Fruit fly (Drosophila melanogaster): ENCODE measurements around the gene RPA2.

DNA sequence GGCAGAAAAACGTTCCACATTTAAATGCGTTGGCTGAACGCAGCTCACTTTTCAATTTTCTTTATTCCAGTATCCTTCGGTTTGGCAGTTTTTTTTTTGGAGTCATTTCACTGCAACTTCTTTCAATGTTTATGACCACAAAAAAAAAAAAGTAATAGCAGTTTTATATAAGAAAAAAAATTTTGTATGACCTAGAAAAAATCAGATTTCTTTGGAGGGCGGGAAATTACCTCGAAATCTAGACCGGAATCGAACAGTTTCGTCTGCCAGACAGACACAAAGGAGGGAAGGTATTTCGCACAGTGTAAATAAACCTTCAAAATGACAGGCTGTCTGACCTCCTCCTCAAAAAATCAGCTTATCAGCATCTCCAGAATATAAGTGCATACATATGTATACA, 45.5 kb downstream of the RPA2 start:
- TF ChIP-seq CG8478 (optimal IDR thresholded peaks at IDR 0.05) (no peak), CTCF (optimal IDR thresholded peaks at IDR 0.05) (no peak)

All from S2 (cell line).